Worm (Caenorhabditis elegans) whole organism, L1 larva: ENCODE measurements around the gene B0496.6.

Source experiments
- C04F5.9 ChIP-seq: sonication (generic microtip); optimal IDR thresholded peaks from 2 replicates; lab custom pipeline; 2016; ENCODE audit warnings: missing genetic modification characterization, missing compliant biosample characterization
- C16A3.4 ChIP-seq: fragments of 150-350 bp; optimal IDR thresholded peaks from 2 replicates; lab custom pipeline; 2014; ENCODE audit warnings: missing biosample characterization, missing genetic modification characterization
- Y116A8C.19 ChIP-seq: sonication (generic microtip); optimal IDR thresholded peaks from 2 replicates; lab custom pipeline; 2016; ENCODE audit warnings: missing compliant biosample characterization, missing genetic modification characterization, borderline replicate concordance
- aha-1 ChIP-seq: fragments of 150-350 bp; optimal IDR thresholded peaks from 2 replicates; lab custom pipeline; 2014; ENCODE audit warnings: missing biosample characterization, missing genetic modification characterization
- blmp-1 ChIP-seq: fragments of 150-350 bp; optimal IDR thresholded peaks from 2 replicates; lab custom pipeline; 2014; ENCODE audit warnings: missing biosample characterization, missing genetic modification characterization
- ceh-63 ChIP-seq: fragments of 200-800 bp; sonication (Bioruptor generic); optimal IDR thresholded peaks from 2 replicates; lab custom pipeline; 2018; ENCODE audit warnings: mild to moderate bottlenecking, missing genetic modification characterization, missing compliant biosample characterization
- ceh-8 ChIP-seq: fragments of 200-800 bp; sonication (Bioruptor generic); optimal IDR thresholded peaks from 2 replicates; lab custom pipeline; 2018; ENCODE audit warnings: mild to moderate bottlenecking, missing genetic modification characterization, moderate library complexity, missing compliant biosample characterization
- ces-1 ChIP-seq: fragments of 150-350 bp; optimal IDR thresholded peaks from 2 replicates; lab custom pipeline; 2014; ENCODE audit warnings: missing biosample characterization, missing genetic modification reagents, missing genetic modification characterization
- efl-3 ChIP-seq: fragments of 200-800 bp; sonication (Bioruptor generic); optimal IDR thresholded peaks from 2 replicates; lab custom pipeline; 2018; ENCODE audit warnings: mild to moderate bottlenecking, missing genetic modification characterization, missing compliant biosample characterization
- egl-13 ChIP-seq: sonication (generic microtip); optimal IDR thresholded peaks from 2 replicates; lab custom pipeline; 2016; ENCODE audit warnings: missing genotype, missing genetic modification reagents, missing genetic modification characterization, missing compliant biosample characterization
- egl-27 ChIP-seq, 2 experiments: fragments of 150-350 bp in 1 of 2; sonication (generic microtip); optimal IDR thresholded peaks; 3 replicates each; lab custom pipeline; 2017 to 2018; ENCODE audit warnings: missing biosample characterization in 2 of 2, missing genetic modification characterization in 2 of 2, missing genetic modification reagents in 2 of 2
- elt-2 ChIP-seq: sonication (generic microtip); optimal IDR thresholded peaks from 2 replicates; lab custom pipeline; 2016; ENCODE audit warnings: missing genetic modification characterization, mild to moderate bottlenecking, inconsistent platforms, missing compliant biosample characterization, missing genetic modification reagents
- elt-3 ChIP-seq, 6 experiments: fragments of 150-350 bp in 1 of 6; sonication (generic microtip); optimal IDR thresholded peaks; 2 replicates each; lab custom pipeline; 2017 to 2018; ENCODE audit warnings: missing biosample characterization in 6 of 6, missing genetic modification characterization in 6 of 6, inconsistent platforms in 1 of 6
- fkh-10 ChIP-seq: sonication (generic microtip); optimal IDR thresholded peaks from 2 replicates; lab custom pipeline; 2017; ENCODE audit warnings: missing biosample characterization, missing genetic modification reagents, missing genetic modification characterization
- fkh-4 ChIP-seq: sonication (generic microtip); optimal IDR thresholded peaks from 2 replicates; lab custom pipeline; 2016; ENCODE audit warnings: missing compliant biosample characterization, missing genetic modification characterization, borderline replicate concordance
- fkh-8 ChIP-seq: sonication (generic microtip); optimal IDR thresholded peaks from 2 replicates; lab custom pipeline; 2016; ENCODE audit warnings: mild to moderate bottlenecking, missing genetic modification characterization, missing compliant biosample characterization
- grh-1 ChIP-seq: fragments of 200-800 bp; sonication (Bioruptor generic); IDR thresholded peaks from 2 replicates; pipeline ENCODE4 v1.3.6; 2022; ENCODE audit warnings: missing genetic modification reagents, missing genetic modification characterization, missing compliant biosample characterization
- hlh-17 ChIP-seq: fragments of 200-800 bp; sonication (Bioruptor generic); optimal IDR thresholded peaks from 2 replicates; lab custom pipeline; 2018; ENCODE audit warnings: missing genetic modification characterization, mild to moderate bottlenecking, missing compliant biosample characterization, moderate library complexity, borderline replicate concordance
- hlh-4 ChIP-seq: sonication (generic microtip); optimal IDR thresholded peaks from 2 replicates; lab custom pipeline; 2016; ENCODE audit warnings: mild to moderate bottlenecking, missing genetic modification characterization, missing compliant biosample characterization
- hpl-2 ChIP-seq: fragments of 150-350 bp; optimal IDR thresholded peaks from 2 replicates; lab custom pipeline; 2014; ENCODE audit warnings: missing biosample characterization, missing genetic modification reagents, missing genetic modification characterization
- lin-13 ChIP-seq: fragments of 150-350 bp; optimal IDR thresholded peaks from 2 replicates; lab custom pipeline; 2014; ENCODE audit warnings: missing biosample characterization, missing genetic modification reagents, missing genetic modification characterization
- lin-14 ChIP-seq: fragments of 200-800 bp; sonication (Bioruptor generic); optimal IDR thresholded peaks from 2 replicates; lab custom pipeline; 2018; ENCODE audit warnings: mild to moderate bottlenecking, missing genetic modification characterization, moderate library complexity, missing compliant biosample characterization
- lin-35 ChIP-seq, 2 experiments: fragments of 150-350 bp; optimal IDR thresholded peaks; 2 replicates each; lab custom pipeline; 2014; ENCODE audit warnings: missing biosample characterization in 2 of 2, missing genetic modification characterization in 2 of 2, missing genetic modification reagents in 2 of 2
- lin-39 ChIP-seq: fragments of 150-350 bp; optimal IDR thresholded peaks from 2 replicates; lab custom pipeline; 2014; ENCODE audit warnings: missing biosample characterization, missing genetic modification reagents, missing genetic modification characterization
- lsy-2 ChIP-seq, 2 experiments: fragments of 150-350 bp; optimal IDR thresholded peaks; 2 replicates each; lab custom pipeline; 2014; ENCODE audit warnings: missing biosample characterization in 2 of 2, missing genetic modification characterization in 2 of 2
- mab-9 ChIP-seq: fragments of 200-800 bp; sonication (Bioruptor generic); IDR thresholded peaks from 2 replicates; pipeline ENCODE4 v1.3.6; 2022; ENCODE audit warnings: missing genetic modification reagents, missing genetic modification characterization, missing compliant biosample characterization
- mdl-1 ChIP-seq, 2 experiments: fragments of 150-350 bp; optimal IDR thresholded peaks; 2 replicates each; lab custom pipeline; 2014 to 2017; ENCODE audit warnings: missing biosample characterization in 2 of 2, missing genetic modification characterization in 2 of 2, inconsistent platforms in 1 of 2
- mep-1 ChIP-seq: fragments of 150-350 bp; optimal IDR thresholded peaks from 2 replicates; lab custom pipeline; 2014; ENCODE audit warnings: missing biosample characterization, missing genetic modification characterization
- nhr-11 ChIP-seq: fragments of 150-350 bp; optimal IDR thresholded peaks from 2 replicates; lab custom pipeline; 2014; ENCODE audit warnings: missing biosample characterization, missing genetic modification characterization
- nhr-12 ChIP-seq: sonication (generic microtip); optimal IDR thresholded peaks from 2 replicates; lab custom pipeline; 2017; ENCODE audit warnings: missing biosample characterization, missing genetic modification characterization
- nhr-19 ChIP-seq: fragments of 200-800 bp; sonication (Bioruptor generic); conservative IDR thresholded peaks from 2 replicates; pipeline ENCODE4 v1.3.6; 2022; ENCODE audit warnings: missing genetic modification characterization, missing compliant biosample characterization
- nhr-20 ChIP-seq: sonication (generic microtip); optimal IDR thresholded peaks from 2 replicates; lab custom pipeline; 2016; ENCODE audit warnings: mild to moderate bottlenecking, missing genetic modification characterization, missing compliant biosample characterization
- nhr-28 ChIP-seq: fragments of 150-350 bp; optimal IDR thresholded peaks from 2 replicates; lab custom pipeline; 2014; ENCODE audit warnings: missing biosample characterization, missing genetic modification characterization
- nhr-85 ChIP-seq: sonication (generic microtip); peaks from one replicate; lab custom pipeline; 2016; ENCODE audit warnings: missing genetic modification characterization, inconsistent platforms, missing compliant biosample characterization
- nhr-90 ChIP-seq: sonication (generic microtip); optimal IDR thresholded peaks from 2 replicates; lab custom pipeline; 2016; ENCODE audit warnings: mild to moderate bottlenecking, missing genetic modification characterization, missing compliant biosample characterization; ENCODE audit not compliant: poor library complexity
- pag-3 ChIP-seq: sonication (generic microtip); optimal IDR thresholded peaks from 2 replicates; lab custom pipeline; 2017; ENCODE audit warnings: missing genetic modification characterization, mild to moderate bottlenecking, missing compliant biosample characterization, antibody characterized with exemption, borderline replicate concordance; ENCODE audit not compliant: insufficient read depth
- pax-3 ChIP-seq: fragments of 200-800 bp; sonication (Bioruptor generic); optimal IDR thresholded peaks from 2 replicates; lab custom pipeline; 2018; ENCODE audit warnings: mild to moderate bottlenecking, missing genetic modification characterization, moderate library complexity, missing compliant biosample characterization
- snu-23 ChIP-seq: sonication (generic microtip); optimal IDR thresholded peaks from 2 replicates; lab custom pipeline; 2016; ENCODE audit warnings: missing genetic modification characterization, missing compliant biosample characterization
- sox-4 ChIP-seq: sonication (generic microtip); optimal IDR thresholded peaks from 2 replicates; lab custom pipeline; 2016; ENCODE audit warnings: missing genetic modification characterization, missing compliant biosample characterization
- swsn-7 ChIP-seq: sonication (generic microtip); optimal IDR thresholded peaks from 2 replicates; lab custom pipeline; 2016; ENCODE audit warnings: missing genetic modification characterization, missing compliant biosample characterization
- tlp-1 ChIP-seq: fragments of 150-350 bp; optimal IDR thresholded peaks from 2 replicates; lab custom pipeline; 2014; ENCODE audit warnings: missing biosample characterization, missing genetic modification characterization
- unc-130 ChIP-seq: fragments of 150-350 bp; optimal IDR thresholded peaks from 2 replicates; lab custom pipeline; 2017; ENCODE audit warnings: missing biosample characterization, missing genetic modification characterization, inconsistent platforms
- unc-30 ChIP-seq: sonication (generic microtip); optimal IDR thresholded peaks from 2 replicates; lab custom pipeline; 2017; ENCODE audit warnings: missing biosample characterization, missing genetic modification characterization
- unc-62 ChIP-seq: fragments of 150-350 bp; optimal IDR thresholded peaks from 2 replicates; lab custom pipeline; 2014; ENCODE audit warnings: missing biosample characterization, missing genetic modification reagents, missing genetic modification characterization
- unc-86 ChIP-seq: sonication (generic microtip); optimal IDR thresholded peaks from 2 replicates; lab custom pipeline; 2016; ENCODE audit warnings: missing genetic modification characterization, missing compliant biosample characterization
- unc-98 ChIP-seq: fragments of 200-800 bp; sonication (Bioruptor generic); IDR thresholded peaks from 2 replicates; pipeline ENCODE4 v1.3.6; 2022; ENCODE audit warnings: missing genetic modification characterization, missing compliant biosample characterization
- xbp-1 ChIP-seq: sonication (generic microtip); optimal IDR thresholded peaks from 2 replicates; lab custom pipeline; 2016; ENCODE audit warnings: missing genetic modification characterization, missing compliant biosample characterization
- zag-1 ChIP-seq: fragments of 150-350 bp; optimal IDR thresholded peaks from 2 replicates; lab custom pipeline; 2014; ENCODE audit warnings: missing biosample characterization, missing genetic modification characterization
- ztf-11 ChIP-seq, 2 experiments: sonication (generic microtip); optimal IDR thresholded peaks; 2 replicates each; lab custom pipeline; 2016 to 2017; ENCODE audit warnings: missing genetic modification characterization in 2 of 2, missing biosample characterization in 1 of 2, missing compliant biosample characterization in 1 of 2

B0496.6 gene

DNA sequence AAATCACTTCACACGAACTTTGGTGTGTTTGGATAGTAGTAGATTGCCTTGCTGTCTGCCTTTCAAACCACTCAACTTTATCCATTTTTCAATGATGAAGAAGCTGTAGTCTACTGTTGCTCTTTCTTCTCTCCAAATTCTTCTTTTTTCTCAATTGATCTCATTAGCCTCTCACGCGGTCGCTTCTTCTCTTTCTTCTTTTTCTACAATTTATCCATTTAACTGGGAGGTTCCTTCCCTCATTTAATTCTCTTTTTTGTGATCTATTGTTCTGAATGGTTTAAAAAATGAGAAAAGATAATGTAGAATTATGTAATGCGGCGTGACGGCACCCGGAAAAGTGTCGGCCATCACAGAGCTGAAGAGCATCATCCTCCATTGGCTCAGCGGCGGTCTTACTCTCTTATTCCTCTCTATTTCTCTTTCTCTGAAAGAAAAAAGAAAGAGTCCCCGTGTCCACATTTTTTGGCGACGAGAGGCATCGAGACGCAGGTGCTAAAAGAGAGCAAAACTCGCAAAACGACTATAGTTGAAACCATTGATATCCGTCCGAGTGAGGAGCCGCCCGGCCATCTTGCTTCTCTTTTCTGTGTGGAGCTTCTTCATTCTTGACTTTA, 18.3 kb upstream of the B0496.6 start (continued):
- no peak for TF ChIP-seq sox-4 (tag; lab: Kevin White, UChicago)
- no peak for TF ChIP-seq ceh-63
- no peak for TF ChIP-seq xbp-1
- no peak for TF ChIP-seq nhr-28 (tag; lab: Kevin White, UChicago)
- TF ChIP-seq unc-98 (GFP tag; lab: Robert Waterston, UW), result no peak
- peak; percentile 81 for TF ChIP-seq lin-14 (GFP tag; lab: Kevin White, UChicago)
- no peak for TF ChIP-seq Y116A8C.19 (tag; lab: Kevin White, UChicago)
- TF ChIP-seq, all 84 proteins: peak for 13

DNA sequence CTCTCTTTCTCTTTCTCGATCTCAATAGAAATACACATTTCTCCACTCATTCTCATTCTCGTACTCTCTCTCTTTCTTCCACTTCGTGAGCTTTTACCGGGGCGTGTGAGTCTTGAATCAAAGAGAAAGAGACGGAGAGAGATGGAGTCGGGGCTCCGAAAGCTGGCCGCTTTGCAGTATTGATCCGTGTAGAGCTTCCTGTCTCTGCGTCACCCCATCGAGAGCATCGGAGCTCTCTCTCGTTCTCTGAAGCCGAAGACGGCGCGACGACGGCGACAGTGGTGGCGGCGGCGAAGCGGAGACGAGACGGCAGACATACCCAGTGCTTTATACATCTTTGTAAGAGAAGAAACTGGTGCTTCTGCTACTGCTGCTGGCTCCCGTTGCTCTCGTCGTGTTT, 16.8 kb upstream of the B0496.6 start:
- peak in 1 of 2 experiments; percentile 19 for TF ChIP-seq egl-27 (tag; optimal IDR thresholded peaks at IDR 0.05; lab: Kevin White, UChicago)
- TF ChIP-seq unc-86 (tag; lab: Kevin White, UChicago), result peak; percentile 88
- TF ChIP-seq lsy-2 (tag; optimal IDR thresholded peaks at IDR 0.05; lab: Kevin White, UChicago), result peak; percentile 43 to 82
- TF ChIP-seq grh-1 (GFP tag; lab: Robert Waterston, UW), result no peak
- TF ChIP-seq blmp-1 (tag; lab: Kevin White, UChicago), result no peak
- no peak for TF ChIP-seq elt-3 (tag; optimal IDR thresholded peaks at IDR 0.05; lab: Kevin White, UChicago)
- TF ChIP-seq C16A3.4, result no peak
- TF ChIP-seq mep-1 (tag; lab: Kevin White, UChicago), result peak; percentile 75
- TF ChIP-seq pax-3 (tag; lab: Kevin White, UChicago), result peak; percentile 32
- TF ChIP-seq nhr-28 (tag; lab: Kevin White, UChicago), result no peak
- no peak for TF ChIP-seq ces-1 (GFP tag; lab: Kevin White, UChicago)
- no peak for TF ChIP-seq unc-30 (tag; lab: Kevin White, UChicago)
- no peak for TF ChIP-seq C04F5.9 (tag; lab: Kevin White, UChicago)
- no peak for TF ChIP-seq unc-62 (GFP tag; lab: Kevin White, UChicago)
- TF ChIP-seq elt-2 (tag; lab: Kevin White, UChicago), result no peak
- TF ChIP-seq swsn-7 (tag; lab: Kevin White, UChicago), result peak; percentile 82
- TF ChIP-seq nhr-11 (tag; lab: Kevin White, UChicago), result no peak
- no peak for TF ChIP-seq unc-98 (GFP tag; lab: Robert Waterston, UW)
- TF ChIP-seq nhr-90, result no peak
- TF ChIP-seq mab-9 (GFP tag; lab: Robert Waterston, UW), result 0 out of 2 replicates have a peak, but pooled peaks have one; percentile 18
- TF ChIP-seq ztf-11 (tag; optimal IDR thresholded peaks at IDR 0.05; lab: Kevin White, UChicago), result no peak
- no peak for TF ChIP-seq sox-4 (tag; lab: Kevin White, UChicago)
- no peak for TF ChIP-seq aha-1 (tag; lab: Kevin White, UChicago)
- TF ChIP-seq lin-35 (GFP tag; optimal IDR thresholded peaks at IDR 0.05; lab: Kevin White, UChicago), result peak in 1 of 2 experiments; percentile 60
- TF ChIP-seq egl-13 (tag; lab: Kevin White, UChicago), result peak; percentile 72
- peak; percentile 86 for TF ChIP-seq fkh-8 (tag; lab: Kevin White, UChicago)
- TF ChIP-seq xbp-1, result peak; percentile 62
- TF ChIP-seq fkh-4 (tag; lab: Kevin White, UChicago), result no peak
- TF ChIP-seq zag-1 (tag; lab: Kevin White, UChicago), result peak; percentile 40
- TF ChIP-seq nhr-20 (tag; lab: Kevin White, UChicago), result peak; percentile 57
- peak; percentile 6 for TF ChIP-seq lin-13 (GFP tag; lab: Kevin White, UChicago)
- no peak for TF ChIP-seq hlh-4 (tag; lab: Kevin White, UChicago)
- no peak for TF ChIP-seq unc-130
- TF ChIP-seq fkh-10 (GFP tag; lab: Kevin White, UChicago), result peak; percentile 89
- no peak for TF ChIP-seq ceh-8
- peak; percentile 74 for TF ChIP-seq snu-23 (GFP tag; lab: Kevin White, UChicago)
- no peak for TF ChIP-seq nhr-85 (tag; lab: Kevin White, UChicago)
- TF ChIP-seq lin-39 (tag; lab: Kevin White, UChicago), result no peak
- TF ChIP-seq hlh-17 (GFP tag; lab: Kevin White, UChicago), result no peak
- no peak for TF ChIP-seq hpl-2 (GFP tag; lab: Kevin White, UChicago)
- TF ChIP-seq mdl-1 (tag; optimal IDR thresholded peaks at IDR 0.05; lab: Kevin White, UChicago), result no peak
- TF ChIP-seq nhr-12 (tag; lab: Kevin White, UChicago), result no peak
- TF ChIP-seq nhr-19 (GFP tag; lab: Robert Waterston, UW), result peak; percentile 64
- TF ChIP-seq pag-3 (tag; lab: Kevin White, UChicago), result no peak
- no peak for TF ChIP-seq efl-3 (GFP tag; lab: Kevin White, UChicago)
- TF ChIP-seq tlp-1 (tag; lab: Kevin White, UChicago), result no peak
